Fruit fly (Drosophila melanogaster): ENCODE measurements around the gene CG42502.

- TF ChIP-seq Ets98B (GFP tag; IDR thresholded peaks at IDR 0.05) (no peak), rn (GFP tag; IDR thresholded peaks at IDR 0.05) (no peak), CG12605 (GFP tag; IDR thresholded peaks at IDR 0.05) (no peak), CG9948 (tag; optimal IDR thresholded peaks at IDR 0.05) (no peak)
These were observed 27.6 kb downstream of the CG42502 start for dm6 chr2L:18783357-18784040.

Measured in whole organism, pupa.